Fruit fly (Drosophila melanogaster) whole organism: Measurements from ENCODE around the gene Cpr64Ad.

Experiments
- CG8478 ChIP-seq: fragments of >200 bp; optimal IDR thresholded peaks from 2 replicates; lab custom pipeline; 2018; ENCODE audit warnings: inconsistent platforms
- pan ChIP-seq: fragments of >200 bp; optimal IDR thresholded peaks from 2 replicates; lab custom pipeline; 2017

- TF ChIP-seq CG8478 (lab: Kevin White, UChicago): no peak
- TF ChIP-seq pan (lab: Kevin White, UChicago): no peak
Observed at dm6 chr3L:4265836-4266235, 50.7 kb downstream of the Cpr64Ad start.
